Fruit fly (Drosophila melanogaster) Kc167 (cell line): ENCODE results near the gene Lsm12a.

Experiments used
- Myc ChIP-seq: fragments of >200 bp; optimal IDR thresholded peaks from 2 replicates; lab custom pipeline; 2017; ENCODE audit warnings: missing external identifiers
- Sin3A ChIP-seq: fragments of >200 bp; optimal IDR thresholded peaks from 2 replicates; lab custom pipeline; 2018; ENCODE audit warnings: missing external identifiers
- h ChIP-seq: fragments of >200 bp; optimal IDR thresholded peaks from 3 replicates; lab custom pipeline; 2018; ENCODE audit warnings: missing external identifiers
- insv ChIP-seq: fragments of >200 bp; optimal IDR thresholded peaks from 3 replicates; lab custom pipeline; 2018; ENCODE audit warnings: missing external identifiers
- psq ChIP-seq: fragments of >200 bp; optimal IDR thresholded peaks from 2 replicates; lab custom pipeline; 2017; ENCODE audit warnings: missing external identifiers
- ttk ChIP-seq: sonication (Bioruptor generic); optimal IDR thresholded peaks from 2 replicates; lab custom pipeline; 2017; ENCODE audit warnings: missing external identifiers

The Lsm12a gene

DNA sequence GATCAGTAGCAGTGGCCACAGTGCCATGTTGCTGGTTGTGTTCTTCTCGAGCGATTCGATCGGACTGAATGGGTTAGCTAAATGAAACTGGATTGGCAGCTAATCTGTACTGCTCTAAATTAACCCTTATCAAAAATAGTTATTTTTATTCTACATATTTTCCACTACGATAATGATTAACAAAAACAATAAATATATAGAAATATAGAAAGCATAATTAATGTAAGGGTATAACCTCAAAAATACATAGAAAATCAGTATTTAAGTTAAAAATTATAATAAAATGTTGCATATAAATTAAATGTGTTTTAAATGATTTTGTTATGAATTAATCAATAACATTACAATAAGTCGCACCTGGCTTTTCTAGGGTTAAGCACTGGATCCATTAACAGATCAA is 13.0 kb downstream of the Lsm12a start, which contains the start of gene Cyp311a1:
Cyp311a1 (minus strand) TSS at position 66 of the 400 bp plus-strand sequence.
- TF ChIP-seq ttk (lab: Kevin White, UChicago): no peak
- no peak for TF ChIP-seq Sin3A (lab: Kevin White, UChicago)
- TF ChIP-seq psq (lab: Kevin White, UChicago): no peak
- TF ChIP-seq Myc (lab: Kevin White, UChicago): no peak
- no peak for TF ChIP-seq h (lab: Kevin White, UChicago)
- no peak for TF ChIP-seq insv (lab: Kevin White, UChicago)

DNA sequence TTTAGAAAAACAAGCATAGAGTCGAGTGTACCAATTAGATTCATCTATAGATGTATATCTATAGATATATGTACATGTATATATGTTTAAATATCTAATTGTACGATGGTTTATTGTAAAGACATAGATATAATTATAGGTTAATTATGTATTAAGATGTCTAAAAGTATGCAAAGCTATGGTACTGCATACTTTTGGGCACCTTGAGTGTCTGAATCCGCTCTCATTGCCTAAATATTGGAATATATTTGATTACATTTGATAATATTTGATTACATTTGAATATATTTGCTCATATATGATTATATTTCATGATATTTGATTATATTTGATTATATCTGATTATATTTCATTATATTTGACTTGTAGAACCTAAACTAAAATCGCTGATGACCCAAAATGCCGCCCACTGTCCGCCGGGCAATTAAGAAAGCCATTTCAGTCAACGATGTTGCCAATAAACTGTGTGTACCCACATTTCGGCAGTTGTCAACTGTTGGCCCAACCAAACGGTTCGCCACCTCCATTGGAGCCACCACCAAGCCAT is 13.8 kb downstream of the Lsm12a start, which contains the start of gene Cyp318a1:
Cyp318a1 (plus strand) TSS at position 497 of the 547 bp plus-strand sequence.
- TF ChIP-seq Myc (lab: Kevin White, UChicago) (no peak), psq (lab: Kevin White, UChicago) (no peak), ttk (lab: Kevin White, UChicago) (no peak), insv (lab: Kevin White, UChicago) (no peak), Sin3A (lab: Kevin White, UChicago) (no peak), h (lab: Kevin White, UChicago) (no peak)

DNA sequence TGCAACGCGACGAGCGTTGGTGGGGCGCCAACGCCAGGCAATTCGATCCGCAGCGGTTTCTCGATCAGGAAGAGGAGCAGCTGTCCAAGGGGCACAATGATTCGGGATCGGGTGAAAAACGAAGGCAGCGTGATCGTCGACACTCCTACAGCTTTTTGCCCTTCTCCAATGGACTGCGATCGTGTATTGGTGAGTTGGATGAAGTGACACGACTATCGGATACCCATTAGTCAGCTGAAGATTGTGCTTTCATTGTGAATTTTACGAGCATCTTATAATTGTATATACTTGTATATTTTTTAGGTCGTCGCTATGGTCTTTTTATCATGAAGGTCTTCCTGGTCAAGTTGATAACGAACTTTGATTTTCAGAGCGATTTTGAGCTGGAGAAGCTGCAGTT is 16.3 kb downstream of the Lsm12a start:
- TF ChIP-seq h (lab: Kevin White, UChicago) (no peak), Myc (lab: Kevin White, UChicago) (no peak), Sin3A (lab: Kevin White, UChicago) (no peak), psq (lab: Kevin White, UChicago) (no peak), insv (lab: Kevin White, UChicago) (no peak), ttk (lab: Kevin White, UChicago) (no peak)

DNA sequence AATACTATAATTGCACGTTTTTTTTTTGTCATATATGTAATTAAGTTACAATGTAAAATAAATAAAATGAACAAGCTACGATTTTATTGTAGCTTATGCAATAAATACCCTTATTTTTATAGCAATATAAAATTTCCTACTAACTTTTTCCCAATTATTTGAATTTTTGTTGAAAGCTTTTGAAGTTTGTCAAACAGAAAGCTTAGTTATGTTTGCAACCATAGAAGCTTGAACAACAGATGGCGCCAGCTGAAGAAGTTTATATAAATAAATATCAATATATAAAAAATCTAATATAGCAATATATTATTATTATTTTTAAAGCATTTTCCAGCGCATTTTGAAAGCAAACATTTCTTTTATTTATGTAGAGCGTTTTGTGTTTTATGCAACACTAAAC is 16.8 kb downstream of the Lsm12a start:
- TF ChIP-seq Myc (lab: Kevin White, UChicago): no peak
- TF ChIP-seq psq (lab: Kevin White, UChicago): no peak
- no peak for TF ChIP-seq h (lab: Kevin White, UChicago)
- no peak for TF ChIP-seq ttk (lab: Kevin White, UChicago)
- TF ChIP-seq Sin3A (lab: Kevin White, UChicago): no peak
- no peak for TF ChIP-seq insv (lab: Kevin White, UChicago)

DNA sequence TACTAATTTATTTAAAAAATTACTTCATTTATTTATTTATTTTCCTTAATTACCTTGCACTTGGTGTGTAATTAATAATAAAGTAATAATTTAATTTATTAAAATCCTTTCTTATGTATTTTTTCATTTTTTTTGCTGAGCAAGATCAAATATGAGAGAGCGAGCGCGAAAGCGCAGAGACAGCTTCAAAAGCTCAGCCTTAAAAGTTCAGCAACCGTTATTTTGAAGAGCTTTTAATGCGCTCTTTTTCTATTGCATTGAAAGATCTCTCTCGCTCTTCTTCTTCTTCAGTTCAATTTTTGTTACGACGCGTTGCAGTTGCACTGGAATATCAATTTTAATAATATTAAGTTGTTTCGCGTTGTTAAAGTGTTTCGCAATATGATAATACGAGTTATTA is 25.0 kb downstream of the Lsm12a start, which contains the start of gene Ten-a:
Ten-a (plus strand) TSS at position 301 of the 400 bp plus-strand sequence.
- TF ChIP-seq Myc (lab: Kevin White, UChicago): no peak
- no peak for TF ChIP-seq ttk (lab: Kevin White, UChicago)
- no peak for TF ChIP-seq psq (lab: Kevin White, UChicago)
- TF ChIP-seq insv (lab: Kevin White, UChicago): no peak
- TF ChIP-seq h (lab: Kevin White, UChicago): no peak
- TF ChIP-seq Sin3A (lab: Kevin White, UChicago): no peak

DNA sequence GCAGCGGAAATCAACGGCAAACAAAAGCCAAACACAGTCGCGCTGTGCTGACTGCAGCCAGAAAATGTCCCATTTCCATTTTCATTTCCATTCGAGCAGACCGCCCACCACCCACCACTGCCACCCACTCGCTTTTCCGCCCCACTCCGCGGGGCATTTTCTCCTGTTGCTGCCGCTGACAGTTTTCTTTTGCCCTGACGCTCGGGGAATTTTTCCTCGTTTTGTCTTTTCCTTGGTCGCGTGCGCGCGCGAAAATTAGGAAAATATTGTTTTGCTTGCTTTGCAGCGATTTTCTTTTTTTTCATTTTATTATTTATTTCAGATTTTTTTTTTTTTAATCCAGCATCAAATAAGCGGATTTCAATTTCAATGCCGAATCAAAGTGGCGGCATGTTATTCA is 31.9 kb downstream of the Lsm12a start:
- TF ChIP-seq Myc (lab: Kevin White, UChicago) (no peak), Sin3A (lab: Kevin White, UChicago) (no peak), insv (lab: Kevin White, UChicago) (no peak), ttk (lab: Kevin White, UChicago) (no peak), psq (lab: Kevin White, UChicago) (no peak), h (lab: Kevin White, UChicago) (no peak)

DNA sequence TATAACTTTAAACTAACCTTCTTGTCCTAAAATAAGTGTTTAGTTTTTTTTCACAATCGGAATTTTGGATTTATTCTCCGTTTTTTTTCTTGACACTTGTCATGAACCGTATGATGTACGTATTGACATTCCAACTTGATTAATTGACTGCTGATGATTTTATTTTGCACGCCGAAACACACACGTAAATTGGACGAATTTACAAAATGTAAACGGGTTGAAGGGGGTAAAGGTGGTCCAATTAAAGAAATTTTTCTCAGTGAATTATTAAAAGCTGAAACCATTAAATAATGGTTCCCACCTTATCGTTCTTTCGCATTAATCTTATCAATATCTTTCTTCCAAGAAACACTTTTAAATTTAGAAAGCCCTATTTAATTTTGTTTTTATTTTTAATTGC is 38.1 kb downstream of the Lsm12a start, which contains the start of gene Uch-L5R:
Uch-L5R (minus strand) TSS at position 101 of the 400 bp plus-strand sequence.
- TF ChIP-seq h (lab: Kevin White, UChicago) (no peak), Sin3A (lab: Kevin White, UChicago) (no peak), ttk (lab: Kevin White, UChicago) (no peak), Myc (lab: Kevin White, UChicago) (no peak), psq (lab: Kevin White, UChicago) (no peak), insv (lab: Kevin White, UChicago) (no peak)

DNA sequence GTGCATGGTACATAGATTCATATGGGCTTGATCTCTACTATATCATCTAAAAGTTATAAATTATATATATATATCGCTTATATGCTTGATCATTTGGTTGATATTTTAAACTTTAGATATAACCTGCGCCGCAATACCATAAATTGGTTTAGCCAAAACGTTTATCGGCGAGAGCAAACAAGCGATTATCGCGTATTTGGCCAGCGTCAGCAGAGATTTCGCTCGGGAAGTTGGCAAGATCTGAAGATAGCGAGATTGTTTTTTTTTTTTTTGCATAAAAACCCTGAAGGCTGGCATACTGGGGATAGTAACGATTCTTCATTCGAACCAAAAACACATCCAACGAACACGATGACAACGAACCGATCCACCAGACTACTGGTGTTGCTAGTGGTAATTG is 41.1 kb downstream of the Lsm12a start, which contains the start of gene Muc11A:
Muc11A (plus strand) TSS at position 301 of the 400 bp plus-strand sequence.
- TF ChIP-seq h (lab: Kevin White, UChicago): no peak
- TF ChIP-seq ttk (lab: Kevin White, UChicago): no peak
- no peak for TF ChIP-seq insv (lab: Kevin White, UChicago)
- no peak for TF ChIP-seq Myc (lab: Kevin White, UChicago)
- TF ChIP-seq Sin3A (lab: Kevin White, UChicago): no peak
- TF ChIP-seq psq (lab: Kevin White, UChicago): no peak

DNA sequence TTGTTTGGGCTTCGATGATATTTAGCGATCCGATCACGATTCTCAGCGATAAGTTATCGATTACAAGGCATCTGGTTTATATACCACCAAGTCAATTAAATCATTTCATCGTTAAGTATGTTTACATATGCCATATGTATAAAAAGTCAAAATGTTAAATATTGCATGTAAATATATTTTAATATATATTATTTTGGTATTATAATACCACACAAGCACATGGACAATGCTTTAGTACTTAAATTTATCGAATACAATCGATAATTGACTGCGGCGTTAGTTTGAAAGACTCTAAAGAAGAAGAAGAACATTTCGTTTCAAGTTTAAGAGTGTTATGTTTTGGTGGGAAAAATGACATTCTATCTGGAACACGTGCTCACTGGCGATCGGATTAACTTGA is 51.7 kb downstream of the Lsm12a start, which contains the start of gene CG34323:
CG34323 (plus strand) TSS at position 301 of the 400 bp plus-strand sequence.
- TF ChIP-seq h (lab: Kevin White, UChicago) (no peak), ttk (lab: Kevin White, UChicago) (no peak), insv (lab: Kevin White, UChicago) (no peak), psq (lab: Kevin White, UChicago) (no peak), Myc (lab: Kevin White, UChicago) (no peak), Sin3A (lab: Kevin White, UChicago) (no peak)
